Fruit fly (Drosophila melanogaster): Measurements from ENCODE around the gene CG3119.

The CG3119 gene

dm6 chr2L:2806190-2806763, 31.4 kb downstream of the CG3119 start:
- no peak for TF ChIP-seq CG17801 (GFP tag; optimal IDR thresholded peaks at IDR 0.05; ENCODE audit: partially characterized antibody)

- TF ChIP-seq CG17801 (GFP tag; optimal IDR thresholded peaks at IDR 0.05; ENCODE audit: partially characterized antibody): no peak
Observed at dm6 chr2L:2804634-2805311, 32.9 kb downstream of the CG3119 start, which contains the start of gene daw. daw (plus strand) TSS chr2L:2805261.

- no peak for TF ChIP-seq CG17801 (GFP tag; optimal IDR thresholded peaks at IDR 0.05; ENCODE audit: partially characterized antibody)
Observed at dm6 chr2L:2802527-2802926, 35.1 kb downstream of the CG3119 start.

- TF ChIP-seq CG17801 (GFP tag; optimal IDR thresholded peaks at IDR 0.05; ENCODE audit: partially characterized antibody): no peak
Observed at dm6 chr2L:2800956-2801776, 36.5 kb downstream of the CG3119 start.

dm6 chr2L:2799909-2800478, 37.6 kb downstream of the CG3119 start, which contains the start of gene Syt1:
Syt1 (minus strand) TSS chr2L:2799979.
- TF ChIP-seq CG17801 (GFP tag; optimal IDR thresholded peaks at IDR 0.05; ENCODE audit: partially characterized antibody): no peak

dm6 chr2L:2797186-2797585, 40.4 kb downstream of the CG3119 start:
- TF ChIP-seq CG17801 (GFP tag; optimal IDR thresholded peaks at IDR 0.05; ENCODE audit: partially characterized antibody): no peak
